Worm (Caenorhabditis elegans) whole organism, L2 larva: Measurements from ENCODE around the gene F49E2.2.

Experiments used
- C34F6.9 ChIP-seq: fragments of 150-350 bp; optimal IDR thresholded peaks from 2 replicates; lab custom pipeline; 2014; ENCODE audit warnings: missing biosample characterization, missing genetic modification characterization
- F13H6.1 ChIP-seq: sonication (generic microtip); optimal IDR thresholded peaks from 2 replicates; lab custom pipeline; 2016; ENCODE audit warnings: missing genetic modification characterization, missing compliant biosample characterization
- Y55F3AM.14 ChIP-seq: fragments of 200-800 bp; sonication (Bioruptor generic); optimal IDR thresholded peaks from 2 replicates; lab custom pipeline; 2018; ENCODE audit warnings: mild to moderate bottlenecking, missing genetic modification characterization, missing compliant biosample characterization
- aly-2 ChIP-seq: fragments of 150-350 bp; optimal IDR thresholded peaks from 2 replicates; lab custom pipeline; 2014; ENCODE audit warnings: missing biosample characterization, missing genetic modification characterization
- ama-1 ChIP-seq: fragments of 150-350 bp; optimal IDR thresholded peaks from 2 replicates; lab custom pipeline; 2018; ENCODE audit warnings: inconsistent platforms
- blmp-1 ChIP-seq: sonication (generic microtip); optimal IDR thresholded peaks from 2 replicates; lab custom pipeline; 2017; ENCODE audit warnings: missing genetic modification characterization, mild to moderate bottlenecking, missing compliant biosample characterization, antibody characterized with exemption, moderate library complexity; ENCODE audit not compliant: insufficient read depth
- ceh-16 ChIP-seq: fragments of 150-350 bp; optimal IDR thresholded peaks from 2 replicates; lab custom pipeline; 2014; ENCODE audit warnings: missing biosample characterization, missing genetic modification characterization
- crh-2 ChIP-seq: sonication (generic microtip); optimal IDR thresholded peaks from 2 replicates; lab custom pipeline; 2017; ENCODE audit warnings: missing biosample characterization, missing genetic modification characterization
- egl-27 ChIP-seq: sonication (generic microtip); optimal IDR thresholded peaks from 3 replicates; lab custom pipeline; 2017; ENCODE audit warnings: missing biosample characterization, missing genetic modification reagents, missing genetic modification characterization
- elt-3 ChIP-seq: sonication (generic microtip); optimal IDR thresholded peaks from 2 replicates; lab custom pipeline; 2017; ENCODE audit warnings: missing biosample characterization, missing genetic modification characterization
- fos-1 ChIP-seq: fragments of 150-350 bp; optimal IDR thresholded peaks from 2 replicates; lab custom pipeline; 2014; ENCODE audit warnings: missing biosample characterization, missing genetic modification characterization
- gmeb-1 ChIP-seq: fragments of 150-350 bp; optimal IDR thresholded peaks from 2 replicates; lab custom pipeline; 2014; ENCODE audit warnings: missing biosample characterization, missing genetic modification characterization
- lin-13 ChIP-seq: fragments of 150-350 bp; optimal IDR thresholded peaks from 2 replicates; lab custom pipeline; 2014; ENCODE audit warnings: missing biosample characterization, missing genetic modification reagents, missing genetic modification characterization
- lin-39 ChIP-seq: fragments of 150-350 bp; optimal IDR thresholded peaks from 2 replicates; lab custom pipeline; 2014; ENCODE audit warnings: missing biosample characterization, missing genetic modification reagents, missing genetic modification characterization
- lsy-2 ChIP-seq, 2 experiments: fragments of 150-350 bp in 1 of 2; sonication (generic microtip) in 1 of 2; optimal IDR thresholded peaks; 2 replicates each; lab custom pipeline; 2014 to 2017; ENCODE audit warnings: missing biosample characterization in 2 of 2, missing genetic modification characterization in 2 of 2
- mab-5 ChIP-seq: fragments of 150-350 bp; optimal IDR thresholded peaks from 2 replicates; lab custom pipeline; 2014; ENCODE audit warnings: missing biosample characterization, missing genetic modification characterization
- mbf-1 ChIP-seq: sonication (generic microtip); optimal IDR thresholded peaks from 2 replicates; lab custom pipeline; 2017; ENCODE audit warnings: missing biosample characterization, missing genetic modification characterization
- mdl-1 ChIP-seq, 2 experiments: fragments of 150-350 bp in 1 of 2; sonication (generic microtip) in 1 of 2; optimal IDR thresholded peaks; 2 replicates each; lab custom pipeline; 2017; ENCODE audit warnings: missing biosample characterization in 2 of 2, missing genetic modification characterization in 2 of 2
- nhr-129 ChIP-seq: fragments of 150-350 bp; optimal IDR thresholded peaks from 2 replicates; lab custom pipeline; 2014; ENCODE audit warnings: missing biosample characterization, missing genetic modification characterization
- nhr-21 ChIP-seq: fragments of 150-350 bp; optimal IDR thresholded peaks from 2 replicates; lab custom pipeline; 2014; ENCODE audit warnings: missing biosample characterization, missing genetic modification characterization
- nhr-23 ChIP-seq: fragments of 150-350 bp; optimal IDR thresholded peaks from 2 replicates; lab custom pipeline; 2014; ENCODE audit warnings: missing biosample characterization, missing genetic modification reagents, missing genetic modification characterization
- nhr-77 ChIP-seq: fragments of 150-350 bp; optimal IDR thresholded peaks from 2 replicates; lab custom pipeline; 2014; ENCODE audit warnings: missing biosample characterization, missing genetic modification characterization
- peb-1 ChIP-seq: fragments of 150-350 bp; optimal IDR thresholded peaks from 2 replicates; lab custom pipeline; 2014; ENCODE audit warnings: missing biosample characterization, missing genetic modification characterization
- sem-4 ChIP-seq: fragments of 150-350 bp; optimal IDR thresholded peaks from 2 replicates; lab custom pipeline; 2014; ENCODE audit warnings: missing biosample characterization, missing genetic modification reagents, missing genetic modification characterization
- sma-3 ChIP-seq: sonication (generic microtip); optimal IDR thresholded peaks from 2 replicates; lab custom pipeline; 2016; ENCODE audit warnings: missing genetic modification reagents, missing genetic modification characterization, missing compliant biosample characterization
- sma-9 ChIP-seq, 2 experiments: fragments of 150-350 bp in 1 of 2; sonication (generic microtip) in 1 of 2; optimal IDR thresholded peaks; 2 replicates each; lab custom pipeline; 2014 to 2016; ENCODE audit warnings: missing genetic modification characterization in 2 of 2, mild to moderate bottlenecking in 1 of 2, missing biosample characterization in 1 of 2, missing compliant biosample characterization in 1 of 2, missing genetic modification reagents in 1 of 2, moderate library complexity in 1 of 2
- snpc-4 ChIP-seq: fragments of 150-350 bp; optimal IDR thresholded peaks from 2 replicates; lab custom pipeline; 2014; ENCODE audit warnings: missing biosample characterization, missing genetic modification characterization
- unc-39 ChIP-seq: fragments of 150-350 bp; optimal IDR thresholded peaks from 2 replicates; lab custom pipeline; 2014; ENCODE audit warnings: missing biosample characterization, missing genetic modification characterization
- ztf-4 ChIP-seq: fragments of 150-350 bp; optimal IDR thresholded peaks from 2 replicates; lab custom pipeline; 2014; ENCODE audit warnings: missing biosample characterization, missing genetic modification characterization

F49E2.2 gene

ce11 chrX:9539294-9540030 is 27.1 kb upstream of the F49E2.2 start, which contains the start of gene nuc-1:
Gene nuc-1 (plus strand): TSS chrX:9539905.
- TF ChIP-seq ceh-16 (tag; lab: Kevin White, UChicago) (no peak), fos-1 (tag; lab: Kevin White, UChicago) (peak; percentile 69), snpc-4 (no peak), nhr-21 (tag; lab: Kevin White, UChicago) (no peak), ztf-4 (tag; lab: Kevin White, UChicago) (no peak), nhr-129 (tag; lab: Kevin White, UChicago) (no peak)
- TF ChIP-seq, all 48 proteins: peak for 1

- no peak for TF ChIP-seq sem-4 (tag; lab: Kevin White, UChicago)
- TF ChIP-seq egl-27 (tag; lab: Kevin White, UChicago), result no peak
- no peak for TF ChIP-seq ceh-16 (tag; lab: Kevin White, UChicago)
- TF ChIP-seq crh-2 (tag; lab: Kevin White, UChicago), result peak; percentile 79
- no peak for TF ChIP-seq mbf-1 (tag; lab: Kevin White, UChicago)
- TF ChIP-seq fos-1 (tag; lab: Kevin White, UChicago), result peak; percentile 94
- TF ChIP-seq nhr-129 (tag; lab: Kevin White, UChicago), result peak; percentile 51
- peak in 1 of 2 experiments; percentile 44 for TF ChIP-seq mdl-1 (tag; optimal IDR thresholded peaks at IDR 0.05; lab: Kevin White, UChicago)
- TF ChIP-seq sma-3, result peak; percentile 49
- TF ChIP-seq F13H6.1 (tag; lab: Kevin White, UChicago), result peak; percentile 61
- peak; percentile 90 for TF ChIP-seq sma-9 (GFP tag; optimal IDR thresholded peaks at IDR 0.05; lab: Kevin White, UChicago)
- no peak for TF ChIP-seq sma-9 (tag; optimal IDR thresholded peaks at IDR 0.05; lab: Kevin White, UChicago)
- peak; percentile 18 for TF ChIP-seq gmeb-1
- TF ChIP-seq Y55F3AM.14, result no peak
Observed at ce11 chrX:9540464-9540863, 26.1 kb upstream of the F49E2.2 start.

ce11 chrX:9543352-9543751 is 23.2 kb upstream of the F49E2.2 start, which contains the start of gene F49E2.5:
Gene F49E2.5 (plus strand): TSS chrX:9543652.
- TF ChIP-seq mdl-1 (tag; optimal IDR thresholded peaks at IDR 0.05; lab: Kevin White, UChicago), result no peak
- peak; percentile 5 for TF ChIP-seq F13H6.1 (tag; lab: Kevin White, UChicago)
- TF ChIP-seq, all 48 proteins: peak for 1

ce11 chrX:9544405-9544804 is 22.1 kb upstream of the F49E2.2 start:
- TF ChIP-seq lin-13 (no peak), unc-39 (tag; lab: Kevin White, UChicago) (no peak), mab-5 (tag; lab: Kevin White, UChicago) (no peak), ama-1 (lab: Kevin White, UChicago) (no peak), F13H6.1 (tag; lab: Kevin White, UChicago) (peak; percentile 60), sma-3 (no peak), nhr-129 (tag; lab: Kevin White, UChicago) (peak; percentile 74), peb-1 (tag; lab: Kevin White, UChicago) (no peak), nhr-77 (tag; lab: Kevin White, UChicago) (no peak), sma-9 (GFP tag; optimal IDR thresholded peaks at IDR 0.05; lab: Kevin White, UChicago) (peak; percentile 25), sma-9 (tag; optimal IDR thresholded peaks at IDR 0.05; lab: Kevin White, UChicago) (no peak), C34F6.9 (tag; lab: Kevin White, UChicago) (peak; percentile 60), blmp-1 (tag; lab: Kevin White, UChicago) (peak; percentile 61), lin-39 (tag; lab: Kevin White, UChicago) (no peak), elt-3 (tag; lab: Kevin White, UChicago) (no peak), nhr-23 (tag; lab: Kevin White, UChicago) (no peak), lsy-2 (tag; optimal IDR thresholded peaks at IDR 0.05; lab: Kevin White, UChicago) (peak in 1 of 2 experiments; percentile 23), aly-2 (tag; lab: Kevin White, UChicago) (no peak), gmeb-1 (no peak), crh-2 (tag; lab: Kevin White, UChicago) (peak; percentile 58)

- TF ChIP-seq F13H6.1 (tag; lab: Kevin White, UChicago) (no peak), nhr-129 (tag; lab: Kevin White, UChicago) (peak; percentile 62)
- TF ChIP-seq, all 48 proteins: peak for 1
Observed at ce11 chrX:9546640-9547039, 19.9 kb upstream of the F49E2.2 start.
